Fruit fly (Drosophila melanogaster) whole organism, embryonic: Measurements from ENCODE around the gene Tpst.

ENCODE experiments used
- Adf1 ChIP-seq: fragments of 200-800 bp; sonication (Bioruptor generic); IDR thresholded peaks from 2 replicates; pipeline ENCODE4 v1.3.6; 2022; ENCODE audit warnings: missing biosample characterization, missing genetic modification characterization
- B-H2 ChIP-seq: fragments of 200-800 bp; sonication (Bioruptor generic); optimal IDR thresholded peaks from 2 replicates; lab custom pipeline; 2018; ENCODE audit warnings: missing biosample characterization, mild to moderate bottlenecking, missing genetic modification characterization
- BEAF-32 ChIP-seq: fragments of 200-800 bp; sonication (Bioruptor generic); optimal IDR thresholded peaks from 3 replicates; lab custom pipeline; 2017; ENCODE audit warnings: missing biosample characterization, missing genetic modification characterization, mild to moderate bottlenecking, moderate library complexity, missing genetic modification reagents
- CG10431 ChIP-seq: fragments of 200-800 bp; sonication (Bioruptor generic); optimal IDR thresholded peaks from 3 replicates; lab custom pipeline; 2018; ENCODE audit warnings: missing biosample characterization, mild to moderate bottlenecking, missing genetic modification characterization
- CG11085 ChIP-seq: fragments of 200-800 bp; sonication (Bioruptor generic); IDR thresholded peaks from 2 replicates; pipeline ENCODE4 v1.3.6; 2022; ENCODE audit warnings: missing biosample characterization, missing genetic modification characterization
- CG13287 ChIP-seq: fragments of 200-800 bp; sonication (Bioruptor generic); IDR thresholded peaks from 2 replicates; pipeline ENCODE4 v1.3.6; 2022; ENCODE audit warnings: missing biosample characterization, missing genetic modification characterization; ENCODE audit not compliant: partially characterized antibody
- CG13894 ChIP-seq: fragments of 200-800 bp; sonication (Bioruptor generic); optimal IDR thresholded peaks from 3 replicates; lab custom pipeline; 2018; ENCODE audit warnings: missing biosample characterization, mild to moderate bottlenecking, missing genetic modification characterization, moderate library complexity
- CG15514 ChIP-seq: fragments of 200-800 bp; sonication (Bioruptor generic); optimal IDR thresholded peaks from 3 replicates; lab custom pipeline; 2017; ENCODE audit warnings: missing biosample characterization, missing genetic modification characterization, mild to moderate bottlenecking, moderate library complexity, missing genetic modification reagents
- CG2199 ChIP-seq: fragments of 200-800 bp; sonication (Bioruptor generic); IDR thresholded peaks from 3 replicates; pipeline ENCODE4 v1.3.6; 2022; ENCODE audit warnings: missing biosample characterization, missing genetic modification characterization
- CG30431 ChIP-seq: fragments of 200-800 bp; sonication (Bioruptor generic); optimal IDR thresholded peaks from 2 replicates; lab custom pipeline; 2017; ENCODE audit warnings: missing biosample characterization, missing genetic modification characterization
- CG32532 ChIP-seq: fragments of 200-800 bp; sonication (Bioruptor generic); IDR thresholded peaks from 2 replicates; pipeline ENCODE4 v1.3.6; 2022; ENCODE audit warnings: missing biosample characterization, missing genetic modification characterization
- CG34224 ChIP-seq: fragments of 200-800 bp; sonication (Bioruptor generic); IDR thresholded peaks from 3 replicates; pipeline ENCODE4 v1.3.6; 2022; ENCODE audit warnings: missing biosample characterization, missing genetic modification characterization; ENCODE audit not compliant: partially characterized antibody
- CG6765 ChIP-seq: fragments of 200-800 bp; sonication (Bioruptor generic); optimal IDR thresholded peaks from 3 replicates; lab custom pipeline; 2017; ENCODE audit warnings: missing biosample characterization, mild to moderate bottlenecking, missing genetic modification characterization
- CG7987 ChIP-seq: fragments of 200-800 bp; sonication (Bioruptor generic); optimal IDR thresholded peaks from 2 replicates; lab custom pipeline; 2018; ENCODE audit warnings: missing biosample characterization, mild to moderate bottlenecking, missing genetic modification characterization, moderate library complexity
- CG8290 ChIP-seq, 3 experiments: fragments of 200-800 bp; sonication (Bioruptor generic); optimal IDR thresholded peaks; 2 replicates each; lab custom pipeline; 2016 to 2019; ENCODE audit warnings: missing biosample characterization in 3 of 3, missing genetic modification characterization in 3 of 3, mild to moderate bottlenecking in 2 of 3, moderate library complexity in 1 of 3
- CG8359 ChIP-seq: fragments of 200-800 bp; sonication (Bioruptor generic); optimal IDR thresholded peaks from 2 replicates; lab custom pipeline; 2017; ENCODE audit warnings: missing biosample characterization, mild to moderate bottlenecking, missing genetic modification characterization, borderline replicate concordance
- CHES-1-like ChIP-seq: fragments of 200-800 bp; sonication (Bioruptor generic); optimal IDR thresholded peaks from 2 replicates; lab custom pipeline; 2016; ENCODE audit warnings: missing biosample characterization, missing genetic modification characterization
- Dbx ChIP-seq: fragments of 200-800 bp; sonication (Bioruptor generic); IDR thresholded peaks from 3 replicates; pipeline ENCODE4 v1.3.6; 2022; ENCODE audit warnings: missing biosample characterization, missing genetic modification characterization
- Dll ChIP-seq: fragments of 200-800 bp; sonication (Bioruptor generic); IDR thresholded peaks from 4 replicates; pipeline ENCODE4 v1.3.6; 2022; ENCODE audit warnings: missing biosample characterization, missing genetic modification characterization; ENCODE audit not compliant: partially characterized antibody
- Fer2 ChIP-seq: fragments of 200-800 bp; sonication (Bioruptor generic); optimal IDR thresholded peaks from 2 replicates; lab custom pipeline; 2018; ENCODE audit warnings: missing biosample characterization, mild to moderate bottlenecking, missing genetic modification characterization, moderate library complexity
- HmgZ ChIP-seq: fragments of 200-800 bp; sonication (Bioruptor generic); optimal IDR thresholded peaks from 2 replicates; lab custom pipeline; 2018; ENCODE audit warnings: missing biosample characterization, mild to moderate bottlenecking, missing genetic modification characterization
- Jarid2 ChIP-seq: fragments of 200-800 bp; sonication (Bioruptor generic); optimal IDR thresholded peaks from 3 replicates; lab custom pipeline; 2017; ENCODE audit warnings: mild to moderate bottlenecking, missing biosample characterization, missing genetic modification reagents, missing genetic modification characterization
- MTF-1 ChIP-seq: fragments of 200-800 bp; sonication (Bioruptor generic); optimal IDR thresholded peaks from 2 replicates; lab custom pipeline; 2018; ENCODE audit warnings: missing biosample characterization, mild to moderate bottlenecking, missing genetic modification characterization, borderline replicate concordance
- Med ChIP-seq: fragments of 200-800 bp; sonication (Bioruptor generic); peaks from one replicate; lab custom pipeline; 2016; ENCODE audit warnings: missing biosample characterization, missing genetic modification characterization, mild to moderate bottlenecking, inconsistent platforms, moderate library complexity
- Myb ChIP-seq: fragments of 200-800 bp; sonication (Bioruptor generic); optimal IDR thresholded peaks from 2 replicates; lab custom pipeline; 2016; ENCODE audit warnings: missing biosample characterization, missing genetic modification characterization
- NC2β ChIP-seq: fragments of 200-800 bp; sonication (Bioruptor generic); optimal IDR thresholded peaks from 2 replicates; lab custom pipeline; 2016; ENCODE audit warnings: missing biosample characterization, missing genetic modification characterization
- NFAT ChIP-seq: fragments of 200-800 bp; sonication (Bioruptor generic); IDR thresholded peaks from 2 replicates; pipeline ENCODE4 v1.3.6; 2022; ENCODE audit warnings: missing biosample characterization, missing genetic modification characterization
- Nf-YB ChIP-seq: fragments of 200-800 bp; sonication (Bioruptor generic); optimal IDR thresholded peaks from 3 replicates; lab custom pipeline; 2019; ENCODE audit warnings: missing biosample characterization, mild to moderate bottlenecking, missing genetic modification characterization, moderate library complexity
- Pdp1 ChIP-seq, 2 experiments: fragments of 200-800 bp; sonication (Bioruptor generic); optimal IDR thresholded peaks; 3 replicates each; lab custom pipeline; 2016; ENCODE audit warnings: missing biosample characterization in 2 of 2, missing genetic modification characterization in 2 of 2, mild to moderate bottlenecking in 1 of 2, moderate library complexity in 1 of 2
- Scr ChIP-seq: fragments of 200-800 bp; sonication (Bioruptor generic); IDR thresholded peaks from 2 replicates; pipeline ENCODE4 v1.3.6; 2022; ENCODE audit warnings: missing biosample characterization, missing genetic modification characterization; ENCODE audit not compliant: partially characterized antibody
- Spps ChIP-seq: fragments of 200-800 bp; sonication (Bioruptor generic); optimal IDR thresholded peaks from 2 replicates; lab custom pipeline; 2018; ENCODE audit warnings: missing biosample characterization, mild to moderate bottlenecking, missing genetic modification characterization
- ato ChIP-seq: fragments of 200-800 bp; sonication (Bioruptor generic); IDR thresholded peaks from 2 replicates; pipeline ENCODE4 v1.3.6; 2022; ENCODE audit warnings: missing biosample characterization, missing genetic modification characterization; ENCODE audit not compliant: partially characterized antibody
- bbx ChIP-seq: fragments of 200-800 bp; sonication (Bioruptor generic); IDR thresholded peaks from 2 replicates; pipeline ENCODE4 v1.3.6; 2022; ENCODE audit warnings: missing biosample characterization, missing genetic modification characterization; ENCODE audit not compliant: partially characterized antibody
- caup ChIP-seq: fragments of 200-800 bp; sonication (Bioruptor generic); optimal IDR thresholded peaks from 3 replicates; lab custom pipeline; 2017; ENCODE audit warnings: missing biosample characterization, mild to moderate bottlenecking, missing genetic modification characterization, moderate library complexity; ENCODE audit not compliant: severe bottlenecking
- fd3F ChIP-seq: fragments of 200-800 bp; sonication (Bioruptor generic); optimal IDR thresholded peaks from 2 replicates; lab custom pipeline; 2018; ENCODE audit warnings: missing biosample characterization, mild to moderate bottlenecking, missing genetic modification characterization, moderate library complexity
- ftz-f1 ChIP-seq: fragments of 200-800 bp; sonication (Bioruptor generic); optimal IDR thresholded peaks from 2 replicates; lab custom pipeline; 2016; ENCODE audit warnings: missing biosample characterization, missing genetic modification characterization
- hbn ChIP-seq: fragments of 200-800 bp; sonication (Bioruptor generic); IDR thresholded peaks from 2 replicates; pipeline ENCODE4 v1.3.6; 2022; ENCODE audit warnings: missing biosample characterization, missing genetic modification characterization; ENCODE audit not compliant: partially characterized antibody
- ind ChIP-seq: fragments of 200-800 bp; sonication (Bioruptor generic); optimal IDR thresholded peaks from 3 replicates; lab custom pipeline; 2016; ENCODE audit warnings: missing biosample characterization, missing genetic modification characterization
- kah ChIP-seq: fragments of 200-800 bp; sonication (Bioruptor generic); optimal IDR thresholded peaks from 2 replicates; lab custom pipeline; 2018; ENCODE audit warnings: missing biosample characterization, mild to moderate bottlenecking, missing genetic modification characterization
- mam ChIP-seq: fragments of 200-800 bp; sonication (Bioruptor generic); optimal IDR thresholded peaks from 3 replicates; lab custom pipeline; 2016; ENCODE audit warnings: missing biosample characterization, missing genetic modification characterization
- mirr ChIP-seq: fragments of 200-800 bp; sonication (Bioruptor generic); optimal IDR thresholded peaks from 3 replicates; lab custom pipeline; 2018; ENCODE audit warnings: missing biosample characterization, mild to moderate bottlenecking, missing genetic modification characterization
- nau ChIP-seq: fragments of 200-800 bp; sonication (Bioruptor generic); optimal IDR thresholded peaks from 3 replicates; lab custom pipeline; 2017; ENCODE audit warnings: missing biosample characterization, mild to moderate bottlenecking, missing genetic modification characterization, missing genetic modification reagents
- pros ChIP-seq: fragments of 200-800 bp; sonication (Bioruptor generic); optimal IDR thresholded peaks from 3 replicates; lab custom pipeline; 2019; ENCODE audit warnings: missing biosample characterization, mild to moderate bottlenecking, missing genetic modification characterization, moderate library complexity
- sens ChIP-seq: fragments of 200-800 bp; sonication (Bioruptor generic); peaks from one replicate; lab custom pipeline; 2016; ENCODE audit warnings: missing biosample characterization, missing genetic modification characterization
- sug ChIP-seq: fragments of 200-800 bp; optimal IDR thresholded peaks from 2 replicates; lab custom pipeline; 2019; ENCODE audit warnings: missing biosample characterization, mild to moderate bottlenecking, missing genetic modification characterization, moderate library complexity
- vnd ChIP-seq: fragments of 200-800 bp; sonication (Bioruptor generic); IDR thresholded peaks from 3 replicates; pipeline ENCODE4 v1.3.6; 2022; ENCODE audit warnings: missing biosample characterization, missing genetic modification characterization; ENCODE audit not compliant: partially characterized antibody

Tpst gene

DNA sequence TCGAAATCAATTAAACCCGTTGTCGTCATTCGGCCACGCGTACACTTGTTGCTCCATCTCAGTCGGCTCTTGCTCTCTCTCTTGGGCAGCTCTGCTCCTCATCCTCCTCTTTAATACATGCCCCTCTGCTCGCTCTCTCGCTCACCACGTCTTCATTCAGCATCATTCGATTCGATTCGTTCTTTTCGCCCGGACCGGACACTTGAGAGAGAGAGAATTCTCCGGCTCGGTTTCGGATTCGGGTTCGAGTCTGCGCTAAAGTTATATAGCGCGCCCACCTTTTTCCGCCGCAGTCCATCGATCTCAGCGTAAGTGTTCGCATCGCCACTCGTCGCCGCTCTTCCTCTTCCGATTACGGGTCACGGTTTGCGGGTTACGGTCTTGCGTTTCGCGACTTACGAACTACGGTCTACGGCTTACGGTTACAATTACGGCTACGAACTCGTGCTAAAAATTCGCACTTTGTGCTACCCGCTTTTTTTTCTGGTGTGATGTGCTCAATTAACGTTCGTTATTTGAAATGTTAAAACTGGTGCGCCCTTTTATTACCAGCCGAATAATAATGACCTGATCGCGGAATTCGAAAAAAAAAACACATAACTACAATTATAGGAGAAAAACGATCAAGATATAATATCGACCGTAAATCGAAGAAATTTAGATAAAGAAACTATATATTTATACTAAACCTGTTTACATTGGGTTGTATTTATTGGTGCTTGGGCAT lies 78.4 kb downstream of the Tpst start (continued):
- TF ChIP-seq kah (GFP tag; lab: Kevin White, UChicago) (peak; percentile 76), sens (GFP tag; lab: Kevin White, UChicago) (peak; percentile 56), Spps (tag; lab: Kevin White, UChicago) (no peak), bbx (GFP tag; lab: Robert Waterston, UW) (peak; percentile 28; the same call in 1 of the 2 replicates), CG10431 (no peak), pros (GFP tag; lab: Kevin White, UChicago) (peak; percentile 57), ato (GFP tag; lab: Robert Waterston, UW) (0 out of 2 replicates have a peak, but pooled peaks have one; percentile 35), CG6765 (GFP tag; lab: Kevin White, UChicago) (peak; percentile 26), B-H2 (GFP tag; lab: Kevin White, UChicago) (no peak), Dll (GFP tag; lab: Robert Waterston, UW) (peak; percentile 36; the same call in 2 of the 4 replicates), Med (peak; percentile 87), fd3F (GFP tag; lab: Kevin White, UChicago) (no peak), Nf-YB (peak; percentile 66), ind (no peak), Dbx (GFP tag; lab: Robert Waterston, UW) (peak; percentile 46; the same call in 1 of the 3 replicates), CG7987 (GFP tag; lab: Kevin White, UChicago) (peak; percentile 36), mam (no peak), NFAT (peak; percentile 55; the same call in 1 of the 2 replicates), CG30431 (GFP tag; lab: Kevin White, UChicago) (no peak), Pdp1 (GFP tag; optimal IDR thresholded peaks at IDR 0.05; lab: Kevin White, UChicago) (peak in 1 of 2 experiments; percentile 86), caup (GFP tag; lab: Kevin White, UChicago) (peak; percentile 55), NC2β (GFP tag; lab: Kevin White, UChicago) (no peak), CG34224 (GFP tag; lab: Robert Waterston, UW) (peak; percentile 34; the same call in 1 of the 3 replicates), CHES-1-like (GFP tag; lab: Kevin White, UChicago) (peak; percentile 4), HmgZ (tag; lab: Kevin White, UChicago) (peak; percentile 17), MTF-1 (GFP tag; lab: Kevin White, UChicago) (peak; percentile 35), CG13287 (GFP tag; lab: Robert Waterston, UW) (peak; percentile 28; the same call in 1 of the 2 replicates), nau (GFP tag; lab: Kevin White, UChicago) (no peak), BEAF-32 (no peak), CG8290 (GFP tag; optimal IDR thresholded peaks at IDR 0.05; lab: Kevin White, UChicago) (no peak), CG8290 (tag; optimal IDR thresholded peaks at IDR 0.05; lab: Kevin White, UChicago) (peak in 1 of 2 experiments; percentile 66), CG8359 (GFP tag; lab: Kevin White, UChicago) (no peak), Scr (GFP tag; lab: Robert Waterston, UW) (peak; percentile 37), mirr (peak; percentile 6), Myb (GFP tag; lab: Kevin White, UChicago) (no peak), CG15514 (GFP tag; lab: Kevin White, UChicago) (peak; percentile 10), Jarid2 (peak; percentile 81), Fer2 (no peak), ftz-f1 (GFP tag; lab: Kevin White, UChicago) (peak; percentile 77), vnd (GFP tag; lab: Robert Waterston, UW) (0 out of 3 replicates have a peak, but pooled peaks have one; percentile 8), CG13894 (tag; lab: Kevin White, UChicago) (peak; percentile 66), CG32532 (GFP tag; lab: Robert Waterston, UW) (peak; percentile 48; the same call in 1 of the 2 replicates), CG11085 (GFP tag; lab: Robert Waterston, UW) (no peak), CG2199 (peak; percentile 81; the same call in 1 of the 3 replicates), sug (peak; percentile 38), Adf1 (GFP tag; lab: Robert Waterston, UW) (peak; percentile 61; the same call in 1 of the 2 replicates), hbn (GFP tag; lab: Robert Waterston, UW) (peak; percentile 37; the same call in 1 of the 2 replicates)
